Worm (Caenorhabditis elegans): ENCODE results near the gene hlh-1.

DNA sequence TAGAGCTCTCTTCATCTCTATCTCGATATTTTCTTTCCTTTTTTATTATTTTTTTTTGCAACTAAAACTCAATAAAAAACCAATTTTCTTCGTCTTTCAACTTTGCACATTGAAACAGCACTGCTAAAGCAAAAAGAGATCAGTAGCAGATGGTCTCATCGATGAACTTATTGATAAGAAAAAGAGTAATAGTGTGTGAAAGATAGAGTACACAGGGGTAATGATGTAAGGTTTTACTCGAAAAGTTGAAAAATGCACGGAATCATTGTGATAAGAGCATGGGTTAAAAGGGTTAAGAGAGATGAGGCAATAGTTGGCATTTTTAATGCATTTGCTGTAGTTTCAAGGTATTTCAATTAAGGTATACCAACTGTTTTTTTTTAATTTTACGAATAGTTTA lies 33.7 kb downstream of the hlh-1 start:
- TF ChIP-seq him-1 (tag; optimal IDR thresholded peaks at IDR 0.05): no peak
- no peak for TF ChIP-seq W03F9.2 (tag; optimal IDR thresholded peaks at IDR 0.05)

Measured in whole organism, L4/young adult.